Fruit fly (Drosophila melanogaster): ENCODE results near the gene CG7304.

Gene CG7304

DNA sequence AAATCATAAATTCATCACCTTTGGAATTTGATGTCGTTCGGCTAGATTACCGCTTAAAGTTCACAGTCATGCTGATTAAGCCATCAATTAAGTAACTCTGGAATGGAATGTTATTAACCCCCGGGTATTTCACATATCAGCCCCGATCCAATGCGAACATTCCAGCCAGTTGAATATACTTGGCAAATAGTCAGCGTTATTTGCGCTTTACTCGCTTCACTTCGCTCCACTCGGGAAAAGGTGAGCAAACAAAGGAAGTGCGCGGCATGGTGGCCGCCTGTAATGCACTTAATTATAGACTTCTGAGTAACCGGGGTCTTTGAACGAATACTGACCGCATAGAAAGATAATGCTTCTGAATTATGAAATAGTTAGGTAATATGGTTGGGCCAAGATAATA is 41.9 kb upstream of the CG7304 start:
- TF ChIP-seq rgr (GFP tag; optimal IDR thresholded peaks at IDR 0.05) (peak; percentile 65), brk (GFP tag; optimal IDR thresholded peaks at IDR 0.05) (peak; percentile 22), fru (GFP tag; optimal IDR thresholded peaks at IDR 0.05) (peak; percentile 47), h (GFP tag; optimal IDR thresholded peaks at IDR 0.05) (peak; percentile 76), usp (GFP tag; optimal IDR thresholded peaks at IDR 0.05) (no peak), Rel (GFP tag; optimal IDR thresholded peaks at IDR 0.05) (no peak), Rel (tag; optimal IDR thresholded peaks at IDR 0.05) (peak; percentile 42), OdsH (GFP tag; optimal IDR thresholded peaks at IDR 0.05) (peak; percentile 48), Hnf4 (GFP tag; optimal IDR thresholded peaks at IDR 0.05) (peak; percentile 49), Jra (GFP tag; optimal IDR thresholded peaks at IDR 0.05) (peak; percentile 11), GATAd (GFP tag; optimal IDR thresholded peaks at IDR 0.05) (no peak), CrebA (GFP tag; optimal IDR thresholded peaks at IDR 0.05; ENCODE audit: borderline replicate concordance) (no peak), br (GFP tag; optimal IDR thresholded peaks at IDR 0.05) (peak; percentile 39), woc (GFP tag; optimal IDR thresholded peaks at IDR 0.05) (no peak), tai (GFP tag; optimal IDR thresholded peaks at IDR 0.05) (peak; percentile 35), Vsx2 (GFP tag; optimal IDR thresholded peaks at IDR 0.05; ENCODE audit: partially characterized antibody) (no peak), foxo (GFP tag; optimal IDR thresholded peaks at IDR 0.05) (peak in 1 of 2 experiments; percentile 21), Abd-B (GFP tag; optimal IDR thresholded peaks at IDR 0.05) (no peak), jim (GFP tag; optimal IDR thresholded peaks at IDR 0.05) (peak; percentile 11), pan (optimal IDR thresholded peaks at IDR 0.05) (no peak), Hr83 (GFP tag; optimal IDR thresholded peaks at IDR 0.05; ENCODE audit: poor library complexity, severe bottlenecking) (peak; percentile 92)

DNA sequence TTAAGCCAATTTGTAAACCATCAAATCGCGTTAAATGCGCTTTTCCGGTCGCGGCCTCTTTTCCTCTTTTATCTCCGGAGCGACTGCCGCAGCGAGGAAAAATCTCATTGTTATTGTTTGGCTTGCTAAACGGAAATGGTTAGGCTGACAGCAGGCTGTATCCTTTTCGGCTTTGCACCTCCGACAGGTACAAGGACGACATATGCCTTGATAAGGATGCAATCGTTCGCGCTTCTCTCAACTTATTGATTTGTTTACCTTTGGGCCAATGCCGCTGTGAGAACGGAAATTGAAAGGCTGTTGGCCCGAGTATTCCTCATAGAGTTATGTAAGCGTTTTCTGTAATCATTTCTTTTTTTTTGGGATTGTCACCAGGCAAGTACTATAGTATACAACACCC is 41.0 kb upstream of the CG7304 start:
- TF ChIP-seq Hr78 (GFP tag; optimal IDR thresholded peaks at IDR 0.05) (no peak), Mio (GFP tag; optimal IDR thresholded peaks at IDR 0.05) (no peak), dl (GFP tag; optimal IDR thresholded peaks at IDR 0.05; ENCODE audit: insufficient read depth in 1 of 2, partially characterized antibody in 2 of 2) (no peak), foxo (GFP tag; optimal IDR thresholded peaks at IDR 0.05) (no peak), CrebA (GFP tag; optimal IDR thresholded peaks at IDR 0.05; ENCODE audit: borderline replicate concordance) (no peak), pan (optimal IDR thresholded peaks at IDR 0.05) (no peak), h (GFP tag; optimal IDR thresholded peaks at IDR 0.05) (no peak), rgr (GFP tag; optimal IDR thresholded peaks at IDR 0.05) (no peak), Vsx2 (GFP tag; optimal IDR thresholded peaks at IDR 0.05; ENCODE audit: partially characterized antibody) (no peak), dmrt93B (GFP tag; optimal IDR thresholded peaks at IDR 0.05) (no peak), psq (GFP tag; optimal IDR thresholded peaks at IDR 0.05) (no peak), N (GFP tag; optimal IDR thresholded peaks at IDR 0.05) (no peak), OdsH (GFP tag; optimal IDR thresholded peaks at IDR 0.05) (no peak), Hr83 (GFP tag; optimal IDR thresholded peaks at IDR 0.05; ENCODE audit: poor library complexity, severe bottlenecking) (no peak), sv (GFP tag; optimal IDR thresholded peaks at IDR 0.05) (no peak), Jra (GFP tag; optimal IDR thresholded peaks at IDR 0.05) (no peak), woc (GFP tag; optimal IDR thresholded peaks at IDR 0.05) (no peak), ey (GFP tag; optimal IDR thresholded peaks at IDR 0.05) (no peak), Rel (GFP tag; optimal IDR thresholded peaks at IDR 0.05) (no peak), Rel (tag; optimal IDR thresholded peaks at IDR 0.05) (no peak)

DNA sequence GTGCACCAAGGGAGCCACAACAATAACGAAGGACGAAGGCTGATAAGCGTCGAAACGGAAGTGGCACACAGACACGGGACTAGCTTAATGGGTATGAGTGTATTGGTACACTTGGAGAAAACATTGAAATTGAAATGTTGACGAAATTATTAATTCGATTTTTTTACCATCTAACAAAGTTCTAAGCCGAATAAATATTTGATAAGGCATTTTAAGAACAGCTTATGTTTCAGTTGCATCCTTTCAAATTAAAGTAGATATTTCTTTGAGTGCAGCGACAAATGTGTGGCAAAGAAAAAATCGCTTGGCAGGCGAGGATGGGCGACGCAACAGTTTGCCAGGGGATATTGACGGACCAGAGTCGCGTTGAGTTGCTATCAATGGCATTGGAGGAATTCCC is 39.5 kb upstream of the CG7304 start:
- no peak for TF ChIP-seq CrebA (GFP tag; optimal IDR thresholded peaks at IDR 0.05; ENCODE audit: borderline replicate concordance)

DNA sequence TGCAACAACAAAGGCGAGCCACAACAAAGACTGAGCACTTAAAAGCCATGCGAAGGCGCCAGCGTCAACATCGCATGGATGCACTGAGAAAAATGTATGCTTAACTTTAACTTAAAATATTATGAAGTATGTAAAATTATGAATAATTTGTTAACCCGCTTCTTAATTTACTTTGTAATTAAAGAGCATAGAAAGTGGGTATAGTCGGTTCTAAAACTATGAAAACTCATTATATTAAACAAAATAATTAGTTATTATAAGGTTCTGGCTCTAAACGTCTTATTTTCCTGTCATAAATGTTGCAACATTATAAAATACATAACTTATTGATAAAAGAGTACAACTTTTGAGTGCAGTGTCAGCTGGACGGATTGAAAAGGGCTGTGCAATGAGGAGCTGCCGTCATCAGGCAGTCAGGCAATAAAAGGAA is 37.9 kb upstream of the CG7304 start:
- TF ChIP-seq CG9705 (GFP tag; optimal IDR thresholded peaks at IDR 0.05) (no peak), Sp1 (GFP tag; optimal IDR thresholded peaks at IDR 0.05) (peak; percentile 4), br (GFP tag; optimal IDR thresholded peaks at IDR 0.05) (peak; percentile 20), fru (GFP tag; optimal IDR thresholded peaks at IDR 0.05) (peak; percentile 8), HLH106 (tag; optimal IDR thresholded peaks at IDR 0.05) (peak; percentile 23), Dif (GFP tag; optimal IDR thresholded peaks at IDR 0.05; ENCODE audit: partially characterized antibody) (no peak), foxo (GFP tag; optimal IDR thresholded peaks at IDR 0.05) (peak in 1 of 2 experiments; percentile 25), ey (GFP tag; optimal IDR thresholded peaks at IDR 0.05) (peak; percentile 11), Mio (GFP tag; optimal IDR thresholded peaks at IDR 0.05) (no peak)

Measured in whole organism, wandering third instar larva.